Worm (Caenorhabditis elegans) whole organism, L4/young adult: ENCODE measurements around the gene bus-19.

Experiments used
- W03F9.2 ChIP-seq: fragments of 150-350 bp; optimal IDR thresholded peaks from 2 replicates; lab custom pipeline; 2014; ENCODE audit warnings: missing biosample characterization, missing genetic modification characterization
- him-1 ChIP-seq: sonication (generic microtip); optimal IDR thresholded peaks from 2 replicates; lab custom pipeline; 2016; ENCODE audit warnings: missing genotype, missing genetic modification reagents, missing genetic modification characterization, missing compliant biosample characterization

ce11 chrV:12896850-12897249 lies 25.0 kb downstream of the bus-19 start:
- TF ChIP-seq him-1: no peak
- no peak for TF ChIP-seq W03F9.2 (tag; lab: Kevin White, UChicago)
